Fruit fly (Drosophila melanogaster) whole organism, embryonic: ENCODE data around the gene Scgbeta.

Source experiments
- Antp ChIP-seq: fragments of 200-800 bp; sonication (Bioruptor generic); optimal IDR thresholded peaks from 3 replicates; lab custom pipeline; 2016; ENCODE audit warnings: missing biosample characterization, missing genetic modification characterization
- CG10366 ChIP-seq: fragments of 200-800 bp; sonication (Bioruptor generic); IDR thresholded peaks from 2 replicates; pipeline ENCODE4 v1.3.6; 2022; ENCODE audit warnings: missing biosample characterization, missing genetic modification characterization
- CG12071 ChIP-seq: fragments of 200-800 bp; sonication (Bioruptor generic); optimal IDR thresholded peaks from 3 replicates; lab custom pipeline; 2018; ENCODE audit warnings: missing biosample characterization, mild to moderate bottlenecking, missing genetic modification characterization
- CG13123 ChIP-seq: fragments of 200-800 bp; sonication (Bioruptor generic); optimal IDR thresholded peaks from 2 replicates; lab custom pipeline; 2016; ENCODE audit warnings: missing biosample characterization, missing genetic modification characterization
- CG14050 ChIP-seq: fragments of 200-800 bp; sonication (Bioruptor generic); IDR thresholded peaks from 3 replicates; pipeline ENCODE4 v1.3.6; 2022; ENCODE audit warnings: missing biosample characterization, missing genetic modification characterization
- CG1792 ChIP-seq: fragments of 200-800 bp; sonication (Bioruptor generic); optimal IDR thresholded peaks from 2 replicates; lab custom pipeline; 2016; ENCODE audit warnings: missing biosample characterization, missing genetic modification characterization
- CG18764 ChIP-seq: fragments of 200-800 bp; sonication (Bioruptor generic); optimal IDR thresholded peaks from 3 replicates; lab custom pipeline; 2016; ENCODE audit warnings: missing biosample characterization, missing genetic modification characterization
- CG2678 ChIP-seq: fragments of 200-800 bp; sonication (Bioruptor generic); optimal IDR thresholded peaks from 3 replicates; lab custom pipeline; 2019; ENCODE audit warnings: missing biosample characterization, mild to moderate bottlenecking, missing genetic modification characterization, moderate library complexity
- CG2875 ChIP-seq: fragments of 200-800 bp; sonication (Bioruptor generic); optimal IDR thresholded peaks from 2 replicates; lab custom pipeline; 2017; ENCODE audit warnings: missing biosample characterization, mild to moderate bottlenecking, missing genetic modification characterization, missing genetic modification reagents
- CG32532 ChIP-seq: fragments of 200-800 bp; sonication (Bioruptor generic); IDR thresholded peaks from 2 replicates; pipeline ENCODE4 v1.3.6; 2022; ENCODE audit warnings: missing biosample characterization, missing genetic modification characterization
- CG3407 ChIP-seq: fragments of 200-800 bp; sonication (Bioruptor generic); optimal IDR thresholded peaks from 2 replicates; lab custom pipeline; 2018; ENCODE audit warnings: missing biosample characterization, mild to moderate bottlenecking, missing genetic modification characterization
- CG4360 ChIP-seq: fragments of 200-800 bp; sonication (Bioruptor generic); IDR thresholded peaks from 2 replicates; pipeline ENCODE4 v1.3.6; 2022; ENCODE audit warnings: missing biosample characterization, missing genetic modification characterization
- CG5245 ChIP-seq: fragments of 200-800 bp; sonication (Bioruptor generic); optimal IDR thresholded peaks from 3 replicates; lab custom pipeline; 2016; ENCODE audit warnings: missing biosample characterization, missing genetic modification characterization
- CG6175 ChIP-seq: fragments of 200-800 bp; sonication (Bioruptor generic); IDR thresholded peaks from 3 replicates; pipeline ENCODE4 v1.3.6; 2022; ENCODE audit warnings: missing biosample characterization, missing genetic modification characterization
- CG6854 ChIP-seq: fragments of 200-800 bp; sonication (Bioruptor generic); optimal IDR thresholded peaks from 3 replicates; lab custom pipeline; 2017; ENCODE audit warnings: missing biosample characterization, mild to moderate bottlenecking, missing genetic modification characterization
- CG7987 ChIP-seq: fragments of 200-800 bp; sonication (Bioruptor generic); optimal IDR thresholded peaks from 2 replicates; lab custom pipeline; 2018; ENCODE audit warnings: missing biosample characterization, mild to moderate bottlenecking, missing genetic modification characterization, moderate library complexity
- CG8388 ChIP-seq: fragments of 200-800 bp; sonication (Bioruptor generic); optimal IDR thresholded peaks from 2 replicates; lab custom pipeline; 2019; ENCODE audit warnings: missing biosample characterization, mild to moderate bottlenecking, missing genetic modification characterization, moderate library complexity
- CG8765 ChIP-seq: fragments of 200-800 bp; sonication (Bioruptor generic); IDR thresholded peaks from 2 replicates; pipeline ENCODE4 v1.3.6; 2022; ENCODE audit warnings: missing biosample characterization, missing genetic modification characterization
- CG9609 ChIP-seq: fragments of 200-800 bp; sonication (Bioruptor generic); optimal IDR thresholded peaks from 3 replicates; lab custom pipeline; 2016; ENCODE audit warnings: missing biosample characterization, missing genetic modification characterization
- CHES-1-like ChIP-seq: fragments of 200-800 bp; sonication (Bioruptor generic); optimal IDR thresholded peaks from 2 replicates; lab custom pipeline; 2016; ENCODE audit warnings: missing biosample characterization, missing genetic modification characterization
- Dip3 ChIP-seq: fragments of 200-800 bp; sonication (Bioruptor generic); optimal IDR thresholded peaks from 3 replicates; lab custom pipeline; 2016; ENCODE audit warnings: missing biosample characterization, missing genetic modification characterization
- Doc2 ChIP-seq: fragments of 200-800 bp; sonication (Bioruptor generic); IDR thresholded peaks from 2 replicates; pipeline ENCODE4 v1.3.6; 2022; ENCODE audit warnings: missing biosample characterization, missing genetic modification characterization
- Dp ChIP-seq: fragments of 200-800 bp; sonication (Bioruptor generic); optimal IDR thresholded peaks from 2 replicates; lab custom pipeline; 2018; ENCODE audit warnings: missing biosample characterization, mild to moderate bottlenecking, missing genetic modification characterization, moderate library complexity
- E2f1 ChIP-seq: fragments of 200-800 bp; sonication (Bioruptor generic); IDR thresholded peaks from 2 replicates; pipeline ENCODE4 v1.3.6; 2022; ENCODE audit warnings: missing biosample characterization, missing genetic modification characterization
- Elba2 ChIP-seq: fragments of 200-800 bp; sonication (Bioruptor generic); optimal IDR thresholded peaks from 3 replicates; lab custom pipeline; 2016; ENCODE audit warnings: missing biosample characterization, missing genetic modification characterization
- Fer2 ChIP-seq: fragments of 200-800 bp; sonication (Bioruptor generic); optimal IDR thresholded peaks from 2 replicates; lab custom pipeline; 2018; ENCODE audit warnings: missing biosample characterization, mild to moderate bottlenecking, missing genetic modification characterization, moderate library complexity
- HLH54F ChIP-seq: fragments of 200-800 bp; sonication (Bioruptor generic); optimal IDR thresholded peaks from 3 replicates; lab custom pipeline; 2016; ENCODE audit warnings: missing biosample characterization, missing genetic modification characterization
- Hand ChIP-seq: fragments of 200-800 bp; sonication (Bioruptor generic); optimal IDR thresholded peaks from 2 replicates; lab custom pipeline; 2017; ENCODE audit warnings: mild to moderate bottlenecking, missing biosample characterization, missing genetic modification reagents, missing genetic modification characterization
- Lpt ChIP-seq: fragments of >200 bp; optimal IDR thresholded peaks from 2 replicates; lab custom pipeline; 2018; ENCODE audit warnings: missing biosample characterization, missing genetic modification characterization
- Neu2 ChIP-seq: fragments of 200-800 bp; sonication (Bioruptor generic); optimal IDR thresholded peaks from 3 replicates; lab custom pipeline; 2016; ENCODE audit warnings: missing biosample characterization, missing genetic modification characterization, borderline replicate concordance
- Nf-YC ChIP-seq: fragments of 200-800 bp; optimal IDR thresholded peaks from 3 replicates; lab custom pipeline; 2019; ENCODE audit warnings: missing biosample characterization, mild to moderate bottlenecking, missing genetic modification characterization, moderate library complexity
- Pdp1 ChIP-seq, 2 experiments: fragments of 200-800 bp; sonication (Bioruptor generic); optimal IDR thresholded peaks; 3 replicates each; lab custom pipeline; 2016; ENCODE audit warnings: missing biosample characterization in 2 of 2, missing genetic modification characterization in 2 of 2, mild to moderate bottlenecking in 1 of 2, moderate library complexity in 1 of 2
- Rfx ChIP-seq: fragments of 200-800 bp; sonication (Bioruptor generic); IDR thresholded peaks from 2 replicates; pipeline ENCODE4 v1.3.6; 2022; ENCODE audit warnings: missing biosample characterization, missing genetic modification characterization
- TFAM ChIP-seq: fragments of 200-800 bp; sonication (Bioruptor generic); optimal IDR thresholded peaks from 2 replicates; lab custom pipeline; 2017; ENCODE audit warnings: missing biosample characterization, missing genetic modification characterization, inconsistent platforms
- aop ChIP-seq: fragments of 200-800 bp; sonication (Bioruptor generic); IDR thresholded peaks from 2 replicates; pipeline ENCODE4 v1.3.6; 2022; ENCODE audit warnings: missing biosample characterization, missing genetic modification characterization
- corto ChIP-seq: fragments of 200-800 bp; sonication (Bioruptor generic); optimal IDR thresholded peaks from 2 replicates; lab custom pipeline; 2016; ENCODE audit warnings: missing biosample characterization, mild to moderate bottlenecking, missing genetic modification characterization, moderate library complexity
- dan ChIP-seq: fragments of 200-800 bp; sonication (Bioruptor generic); IDR thresholded peaks from 2 replicates; pipeline ENCODE4 v1.3.6; 2022; ENCODE audit warnings: missing biosample characterization, missing genetic modification characterization
- dimm ChIP-seq: fragments of 200-800 bp; sonication (Bioruptor generic); IDR thresholded peaks from 2 replicates; pipeline ENCODE4 v1.3.6; 2022; ENCODE audit warnings: missing biosample characterization, missing genetic modification characterization
- dpn ChIP-seq, 2 experiments: fragments of 200-800 bp; sonication (Bioruptor generic); optimal IDR thresholded peaks; 3 replicates each; lab custom pipeline; 2016; ENCODE audit warnings: missing biosample characterization in 2 of 2, missing genetic modification characterization in 2 of 2
- ewg ChIP-seq: fragments of 200-800 bp; sonication (Bioruptor generic); optimal IDR thresholded peaks from 3 replicates; lab custom pipeline; 2017; ENCODE audit warnings: mild to moderate bottlenecking, missing biosample characterization, missing genetic modification reagents, missing genetic modification characterization
- fd102C ChIP-seq: fragments of 200-800 bp; sonication (Bioruptor generic); optimal IDR thresholded peaks from 2 replicates; lab custom pipeline; 2018; ENCODE audit warnings: missing biosample characterization, mild to moderate bottlenecking, missing genetic modification characterization, moderate library complexity
- h ChIP-seq: fragments of >200 bp; optimal IDR thresholded peaks from 2 replicates; lab custom pipeline; 2017
- hb ChIP-seq: fragments of 200-800 bp; sonication (Bioruptor generic); IDR thresholded peaks from 3 replicates; pipeline ENCODE4 v1.3.6; 2022; ENCODE audit warnings: missing biosample characterization, missing genetic modification characterization; ENCODE audit not compliant: partially characterized antibody
- hkb ChIP-seq, 2 experiments: fragments of 200-800 bp in 1 of 2; fragments of >200 bp in 1 of 2; sonication (Bioruptor generic) in 1 of 2; IDR thresholded peaks in 1 of 2; optimal IDR thresholded peaks in 1 of 2; 2 replicates each; pipeline versions ENCODE4 v1.3.6 to Lab custom; 2017 to 2022; ENCODE audit warnings: missing biosample characterization in 1 of 2, missing genetic modification characterization in 1 of 2
- lmd ChIP-seq: fragments of 200-800 bp; sonication (Bioruptor generic); IDR thresholded peaks from 2 replicates; pipeline ENCODE4 v1.3.6; 2022; ENCODE audit warnings: missing biosample characterization, missing genetic modification characterization
- lola ChIP-seq, 3 experiments: fragments of >200 bp in 2 of 3; fragments of 200-800 bp in 1 of 3; sonication (Bioruptor generic) in 1 of 3; optimal IDR thresholded peaks; 2 replicates each; lab custom pipeline; 2017 to 2019; ENCODE audit warnings: missing biosample characterization in 3 of 3, missing genetic modification characterization in 3 of 3, mild to moderate bottlenecking in 1 of 3, moderate library complexity in 1 of 3
- nom ChIP-seq: fragments of 200-800 bp; sonication (Bioruptor generic); optimal IDR thresholded peaks from 2 replicates; lab custom pipeline; 2017; ENCODE audit warnings: missing biosample characterization, missing genetic modification characterization, mild to moderate bottlenecking, moderate library complexity, missing genetic modification reagents
- sens ChIP-seq: fragments of 200-800 bp; sonication (Bioruptor generic); peaks from one replicate; lab custom pipeline; 2016; ENCODE audit warnings: missing biosample characterization, missing genetic modification characterization
- slbo ChIP-seq: fragments of 200-800 bp; sonication (Bioruptor generic); IDR thresholded peaks from 2 replicates; pipeline ENCODE4 v1.3.6; 2022; ENCODE audit warnings: missing biosample characterization, missing genetic modification characterization
- slou ChIP-seq: fragments of 200-800 bp; sonication (Bioruptor generic); optimal IDR thresholded peaks from 3 replicates; lab custom pipeline; 2016; ENCODE audit warnings: missing biosample characterization, missing genetic modification characterization
- vfl ChIP-seq: fragments of 200-800 bp; sonication (Bioruptor generic); optimal IDR thresholded peaks from 2 replicates; lab custom pipeline; 2016; ENCODE audit warnings: missing biosample characterization, missing genetic modification characterization
- wdn ChIP-seq: fragments of 200-800 bp; sonication (Bioruptor generic); IDR thresholded peaks from 2 replicates; pipeline ENCODE4 v1.3.6; 2022; ENCODE audit warnings: missing biosample characterization, missing genetic modification characterization
- yki ChIP-seq: fragments of >200 bp; optimal IDR thresholded peaks from 3 replicates; lab custom pipeline; 2018

The Scgbeta gene

DNA sequence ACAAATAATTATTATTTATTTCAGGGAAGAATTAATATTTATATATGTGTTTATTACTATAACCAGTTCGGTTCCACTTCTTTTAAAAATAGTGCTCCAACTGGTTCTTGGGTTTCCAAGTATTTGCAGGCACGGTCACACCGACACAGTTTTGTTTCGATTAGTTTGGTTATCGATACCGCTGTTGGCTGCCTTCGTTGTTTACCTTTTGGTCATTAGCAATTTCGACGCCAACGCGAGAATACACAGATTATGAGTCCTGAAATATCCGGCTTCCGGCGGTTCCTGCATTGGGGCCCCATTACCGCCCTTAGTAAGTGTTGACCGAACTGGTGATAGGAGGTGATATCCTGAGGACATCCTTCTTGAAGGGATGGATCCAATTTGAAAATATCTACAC lies 14.1 kb downstream of the Scgbeta start, which contains the start of gene CG5196 (continued):
- TF ChIP-seq Neu2 (GFP tag; lab: Kevin White, UChicago) (no peak), corto (GFP tag; lab: Kevin White, UChicago) (no peak), CG14050 (GFP tag; lab: Robert Waterston, UW) (no peak), ewg (no peak), CG1792 (GFP tag; lab: Kevin White, UChicago) (no peak), HLH54F (GFP tag; lab: Kevin White, UChicago) (no peak), CG8388 (GFP tag; lab: Kevin White, UChicago) (no peak), CG6175 (GFP tag; lab: Robert Waterston, UW) (no peak), E2f1 (no peak), CG6854 (peak; percentile 36), lola (GFP tag; optimal IDR thresholded peaks at IDR 0.05; lab: Kevin White, UChicago) (no peak), hkb (optimal IDR thresholded peaks at IDR 0.05; lab: Kevin White, UChicago) (no peak), hkb (GFP tag; IDR thresholded peaks at IDR 0.05; lab: Robert Waterston, UW) (no peak), Antp (GFP tag; lab: Kevin White, UChicago) (no peak), CG2678 (tag; lab: Kevin White, UChicago) (no peak), CG13123 (no peak), sens (GFP tag; lab: Kevin White, UChicago) (no peak), Rfx (GFP tag; lab: Robert Waterston, UW) (peak; percentile 26; the same call in 1 of the 2 replicates), CG9609 (no peak), Nf-YC (tag; lab: Kevin White, UChicago) (peak; percentile 31), CG2875 (GFP tag; lab: Kevin White, UChicago) (no peak), Lpt (GFP tag; lab: Kevin White, UChicago) (no peak), Dip3 (GFP tag; lab: Kevin White, UChicago) (no peak), slbo (no peak; the same call in 1 of the 2 replicates), yki (no peak), CG18764 (GFP tag; lab: Kevin White, UChicago) (no peak), CHES-1-like (GFP tag; lab: Kevin White, UChicago) (peak; percentile 40), CG4360 (no peak), nom (peak; percentile 45), slou (GFP tag; lab: Kevin White, UChicago) (no peak), CG10366 (GFP tag; lab: Robert Waterston, UW) (no peak), CG32532 (GFP tag; lab: Robert Waterston, UW) (no peak), Fer2 (no peak), Pdp1 (GFP tag; optimal IDR thresholded peaks at IDR 0.05; lab: Kevin White, UChicago) (no peak), CG5245 (GFP tag; lab: Kevin White, UChicago) (no peak), Hand (GFP tag; lab: Kevin White, UChicago) (no peak), CG12071 (no peak), Doc2 (no peak), fd102C (GFP tag; lab: Kevin White, UChicago) (no peak), wdn (GFP tag; lab: Robert Waterston, UW) (no peak), CG7987 (GFP tag; lab: Kevin White, UChicago) (peak; percentile 25), vfl (GFP tag; lab: Kevin White, UChicago) (no peak), hb (no peak), h (lab: Kevin White, UChicago) (no peak), lmd (no peak), Dp (GFP tag; lab: Kevin White, UChicago) (peak; percentile 80), dan (GFP tag; lab: Robert Waterston, UW) (no peak), aop (GFP tag; lab: Robert Waterston, UW) (no peak), dimm (no peak), dpn (GFP tag; optimal IDR thresholded peaks at IDR 0.05; lab: Kevin White, UChicago) (no peak), Elba2 (GFP tag; lab: Kevin White, UChicago) (no peak), CG3407 (GFP tag; lab: Kevin White, UChicago) (no peak), TFAM (GFP tag; lab: Kevin White, UChicago) (no peak), CG8765 (no peak)
